Fruit fly (Drosophila melanogaster) whole organism, embryonic: ENCODE results near the gene CG32246.

ENCODE experiments used
- Adf1 ChIP-seq: fragments of 200-800 bp; sonication (Bioruptor generic); IDR thresholded peaks from 2 replicates; pipeline ENCODE4 v1.3.6; 2022; ENCODE audit warnings: missing biosample characterization, missing genetic modification characterization
- Atf-2 ChIP-seq: fragments of 200-800 bp; sonication (Bioruptor generic); optimal IDR thresholded peaks from 2 replicates; lab custom pipeline; 2016; ENCODE audit warnings: missing biosample characterization, missing genetic modification characterization
- Bdp1 ChIP-seq: fragments of 200-800 bp; sonication (Bioruptor generic); optimal IDR thresholded peaks from 3 replicates; lab custom pipeline; 2016; ENCODE audit warnings: missing biosample characterization, missing genetic modification characterization
- BtbVII ChIP-seq: fragments of 200-800 bp; sonication (Bioruptor generic); optimal IDR thresholded peaks from 3 replicates; lab custom pipeline; 2017; ENCODE audit warnings: missing biosample characterization, mild to moderate bottlenecking, missing genetic modification characterization
- CG10462 ChIP-seq: fragments of 200-800 bp; sonication (Bioruptor generic); optimal IDR thresholded peaks from 2 replicates; lab custom pipeline; 2016; ENCODE audit warnings: missing biosample characterization, missing genetic modification characterization
- CG11247 ChIP-seq: fragments of 200-800 bp; sonication (Bioruptor generic); IDR thresholded peaks from 2 replicates; pipeline ENCODE4 v1.3.6; 2022; ENCODE audit warnings: missing biosample characterization, missing genetic modification characterization
- CG13424 ChIP-seq: fragments of 200-800 bp; sonication (Bioruptor generic); optimal IDR thresholded peaks from 2 replicates; lab custom pipeline; 2019; ENCODE audit warnings: missing biosample characterization, mild to moderate bottlenecking, missing genetic modification characterization, moderate library complexity
- CG13624 ChIP-seq: fragments of 200-800 bp; sonication (Bioruptor generic); optimal IDR thresholded peaks from 2 replicates; lab custom pipeline; 2016; ENCODE audit warnings: missing biosample characterization, missing genetic modification characterization
- CG14965 ChIP-seq: fragments of 200-800 bp; sonication (Bioruptor generic); optimal IDR thresholded peaks from 2 replicates; lab custom pipeline; 2016; ENCODE audit warnings: missing biosample characterization, missing genetic modification characterization, borderline replicate concordance
- CG16813 ChIP-seq: fragments of 200-800 bp; sonication (Bioruptor generic); IDR thresholded peaks from 3 replicates; pipeline ENCODE4 v1.3.6; 2022; ENCODE audit warnings: missing biosample characterization, missing genetic modification characterization; ENCODE audit not compliant: partially characterized antibody
- CG17612 ChIP-seq: fragments of 200-800 bp; sonication (Bioruptor generic); IDR thresholded peaks from 2 replicates; pipeline ENCODE4 v1.3.6; 2022; ENCODE audit warnings: missing biosample characterization, missing genetic modification characterization
- CG17912 ChIP-seq: fragments of 200-800 bp; sonication (Bioruptor generic); optimal IDR thresholded peaks from 2 replicates; lab custom pipeline; 2018; ENCODE audit warnings: missing biosample characterization, mild to moderate bottlenecking, missing genetic modification characterization
- CG2116 ChIP-seq: fragments of 200-800 bp; sonication (Bioruptor generic); optimal IDR thresholded peaks from 3 replicates; lab custom pipeline; 2018; ENCODE audit warnings: missing biosample characterization, mild to moderate bottlenecking, missing genetic modification characterization
- CG2202 ChIP-seq: fragments of 200-800 bp; sonication (Bioruptor generic); optimal IDR thresholded peaks from 2 replicates; lab custom pipeline; 2018; ENCODE audit warnings: missing biosample characterization, mild to moderate bottlenecking, missing genetic modification characterization
- CG3065 ChIP-seq: fragments of 200-800 bp; sonication (Bioruptor generic); optimal IDR thresholded peaks from 2 replicates; lab custom pipeline; 2016; ENCODE audit warnings: missing biosample characterization, missing genetic modification characterization
- CG4854 ChIP-seq: fragments of 200-800 bp; sonication (Bioruptor generic); optimal IDR thresholded peaks from 2 replicates; lab custom pipeline; 2016; ENCODE audit warnings: missing biosample characterization, missing genetic modification characterization, inconsistent platforms
- CG6791 ChIP-seq: fragments of 200-800 bp; sonication (Bioruptor generic); IDR thresholded peaks from 3 replicates; pipeline ENCODE4 v1.3.6; 2022; ENCODE audit warnings: missing biosample characterization, missing genetic modification characterization; ENCODE audit not compliant: partially characterized antibody
- CG7839 ChIP-seq: fragments of 200-800 bp; sonication (Bioruptor generic); optimal IDR thresholded peaks from 3 replicates; lab custom pipeline; 2018; ENCODE audit warnings: missing biosample characterization, mild to moderate bottlenecking, missing genetic modification characterization, moderate library complexity
- CG9609 ChIP-seq: fragments of 200-800 bp; sonication (Bioruptor generic); optimal IDR thresholded peaks from 3 replicates; lab custom pipeline; 2016; ENCODE audit warnings: missing biosample characterization, missing genetic modification characterization
- Dad ChIP-seq: fragments of 200-800 bp; sonication (Bioruptor generic); optimal IDR thresholded peaks from 3 replicates; lab custom pipeline; 2016; ENCODE audit warnings: missing biosample characterization, missing genetic modification characterization
- ERR ChIP-seq: fragments of 200-800 bp; sonication (Bioruptor generic); optimal IDR thresholded peaks from 2 replicates; lab custom pipeline; 2016; ENCODE audit warnings: missing biosample characterization, missing genetic modification characterization
- Fer3 ChIP-seq: fragments of 200-800 bp; sonication (Bioruptor generic); optimal IDR thresholded peaks from 2 replicates; lab custom pipeline; 2018; ENCODE audit warnings: missing biosample characterization, mild to moderate bottlenecking, missing genetic modification characterization, moderate library complexity
- Hand ChIP-seq: fragments of 200-800 bp; sonication (Bioruptor generic); optimal IDR thresholded peaks from 2 replicates; lab custom pipeline; 2017; ENCODE audit warnings: mild to moderate bottlenecking, missing biosample characterization, missing genetic modification reagents, missing genetic modification characterization
- Jarid2 ChIP-seq: fragments of 200-800 bp; sonication (Bioruptor generic); optimal IDR thresholded peaks from 3 replicates; lab custom pipeline; 2017; ENCODE audit warnings: mild to moderate bottlenecking, missing biosample characterization, missing genetic modification reagents, missing genetic modification characterization
- Mrtf ChIP-seq: fragments of 200-800 bp; sonication (Bioruptor generic); IDR thresholded peaks from 3 replicates; pipeline ENCODE4 v1.3.6; 2022; ENCODE audit warnings: missing biosample characterization, missing genetic modification characterization
- Neu2 ChIP-seq: fragments of 200-800 bp; sonication (Bioruptor generic); optimal IDR thresholded peaks from 3 replicates; lab custom pipeline; 2016; ENCODE audit warnings: missing biosample characterization, missing genetic modification characterization, borderline replicate concordance
- NfI ChIP-seq: fragments of 200-800 bp; sonication (Bioruptor generic); optimal IDR thresholded peaks from 3 replicates; lab custom pipeline; 2018; ENCODE audit warnings: missing biosample characterization, mild to moderate bottlenecking, missing genetic modification characterization, moderate library complexity
- Optix ChIP-seq: fragments of 200-800 bp; sonication (Bioruptor generic); IDR thresholded peaks from 3 replicates; pipeline ENCODE4 v1.3.6; 2022; ENCODE audit warnings: missing biosample characterization, missing genetic modification characterization
- Pdp1 ChIP-seq, 2 experiments: fragments of 200-800 bp; sonication (Bioruptor generic); optimal IDR thresholded peaks; 3 replicates each; lab custom pipeline; 2016; ENCODE audit warnings: missing biosample characterization in 2 of 2, missing genetic modification characterization in 2 of 2, mild to moderate bottlenecking in 1 of 2, moderate library complexity in 1 of 2
- Sin3A ChIP-seq: fragments of >200 bp; optimal IDR thresholded peaks from 2 replicates; lab custom pipeline; 2018
- Six4 ChIP-seq: fragments of 200-800 bp; sonication (Bioruptor generic); optimal IDR thresholded peaks from 2 replicates; lab custom pipeline; 2016; ENCODE audit warnings: missing biosample characterization, missing genetic modification characterization
- Sox100B ChIP-seq: fragments of 200-800 bp; sonication (Bioruptor generic); optimal IDR thresholded peaks from 3 replicates; lab custom pipeline; 2018; ENCODE audit warnings: missing biosample characterization, mild to moderate bottlenecking, missing genetic modification characterization
- Taf1 ChIP-seq: fragments of 200-800 bp; sonication (Bioruptor generic); IDR thresholded peaks from 2 replicates; pipeline ENCODE4 v1.3.6; 2022; ENCODE audit warnings: missing biosample characterization, missing genetic modification characterization
- chif ChIP-seq, 2 experiments: fragments of 200-800 bp; sonication (Bioruptor generic); optimal IDR thresholded peaks; 3 replicates each; lab custom pipeline; 2016; ENCODE audit warnings: missing biosample characterization in 2 of 2, missing genetic modification characterization in 2 of 2
- da ChIP-seq: fragments of 200-800 bp; sonication (Bioruptor generic); optimal IDR thresholded peaks from 2 replicates; lab custom pipeline; 2016; ENCODE audit warnings: missing biosample characterization, missing genetic modification characterization
- fu2 ChIP-seq: fragments of 200-800 bp; sonication (Bioruptor generic); optimal IDR thresholded peaks from 2 replicates; lab custom pipeline; 2016; ENCODE audit warnings: missing biosample characterization, missing genetic modification characterization
- jing ChIP-seq: fragments of 200-800 bp; sonication (Bioruptor generic); optimal IDR thresholded peaks from 2 replicates; lab custom pipeline; 2018; ENCODE audit warnings: missing biosample characterization, mild to moderate bottlenecking, missing genetic modification characterization
- nerfin-2 ChIP-seq: fragments of 200-800 bp; sonication (Bioruptor generic); IDR thresholded peaks from 2 replicates; pipeline ENCODE4 v1.3.6; 2022; ENCODE audit warnings: missing biosample characterization, missing genetic modification characterization; ENCODE audit not compliant: partially characterized antibody
- nom ChIP-seq: fragments of 200-800 bp; sonication (Bioruptor generic); optimal IDR thresholded peaks from 2 replicates; lab custom pipeline; 2017; ENCODE audit warnings: missing biosample characterization, missing genetic modification characterization, mild to moderate bottlenecking, moderate library complexity, missing genetic modification reagents
- oc ChIP-seq: fragments of 200-800 bp; sonication (Bioruptor generic); optimal IDR thresholded peaks from 2 replicates; lab custom pipeline; 2018; ENCODE audit warnings: missing biosample characterization, mild to moderate bottlenecking, missing genetic modification characterization, moderate library complexity
- odd ChIP-seq: fragments of 200-800 bp; sonication (Bioruptor generic); optimal IDR thresholded peaks from 2 replicates; lab custom pipeline; 2017; ENCODE audit warnings: missing biosample characterization, mild to moderate bottlenecking, missing genetic modification characterization
- otp ChIP-seq: fragments of 200-800 bp; sonication (Bioruptor generic); IDR thresholded peaks from 3 replicates; pipeline ENCODE4, ENCODE4 v1.3.6; 2022; ENCODE audit warnings: missing biosample characterization, missing genetic modification characterization
- pita ChIP-seq: fragments of 200-800 bp; sonication (Bioruptor generic); optimal IDR thresholded peaks from 2 replicates; lab custom pipeline; 2017; ENCODE audit warnings: missing biosample characterization, mild to moderate bottlenecking, missing genetic modification characterization
- ranshi ChIP-seq: fragments of 200-800 bp; sonication (Bioruptor generic); IDR thresholded peaks from 2 replicates; pipeline ENCODE4 v1.3.6; 2022; ENCODE audit warnings: missing biosample characterization, missing genetic modification characterization
- scrt ChIP-seq: fragments of 200-800 bp; sonication (Bioruptor generic); optimal IDR thresholded peaks from 2 replicates; lab custom pipeline; 2018; ENCODE audit warnings: missing biosample characterization, mild to moderate bottlenecking, missing genetic modification characterization, moderate library complexity
- sisA ChIP-seq: fragments of 200-800 bp; sonication (Bioruptor generic); IDR thresholded peaks from 2 replicates; pipeline ENCODE4 v1.3.6; 2022; ENCODE audit warnings: missing biosample characterization, missing genetic modification characterization
- slbo ChIP-seq: fragments of 200-800 bp; sonication (Bioruptor generic); IDR thresholded peaks from 2 replicates; pipeline ENCODE4 v1.3.6; 2022; ENCODE audit warnings: missing biosample characterization, missing genetic modification characterization
- trh ChIP-seq: fragments of 200-800 bp; sonication (Bioruptor generic); optimal IDR thresholded peaks from 2 replicates; lab custom pipeline; 2016; ENCODE audit warnings: missing biosample characterization, missing genetic modification characterization
- usp ChIP-seq: fragments of >200 bp; optimal IDR thresholded peaks from 2 replicates; lab custom pipeline; 2017; ENCODE audit warnings: missing biosample characterization, missing genetic modification characterization

The CG32246 gene

DNA sequence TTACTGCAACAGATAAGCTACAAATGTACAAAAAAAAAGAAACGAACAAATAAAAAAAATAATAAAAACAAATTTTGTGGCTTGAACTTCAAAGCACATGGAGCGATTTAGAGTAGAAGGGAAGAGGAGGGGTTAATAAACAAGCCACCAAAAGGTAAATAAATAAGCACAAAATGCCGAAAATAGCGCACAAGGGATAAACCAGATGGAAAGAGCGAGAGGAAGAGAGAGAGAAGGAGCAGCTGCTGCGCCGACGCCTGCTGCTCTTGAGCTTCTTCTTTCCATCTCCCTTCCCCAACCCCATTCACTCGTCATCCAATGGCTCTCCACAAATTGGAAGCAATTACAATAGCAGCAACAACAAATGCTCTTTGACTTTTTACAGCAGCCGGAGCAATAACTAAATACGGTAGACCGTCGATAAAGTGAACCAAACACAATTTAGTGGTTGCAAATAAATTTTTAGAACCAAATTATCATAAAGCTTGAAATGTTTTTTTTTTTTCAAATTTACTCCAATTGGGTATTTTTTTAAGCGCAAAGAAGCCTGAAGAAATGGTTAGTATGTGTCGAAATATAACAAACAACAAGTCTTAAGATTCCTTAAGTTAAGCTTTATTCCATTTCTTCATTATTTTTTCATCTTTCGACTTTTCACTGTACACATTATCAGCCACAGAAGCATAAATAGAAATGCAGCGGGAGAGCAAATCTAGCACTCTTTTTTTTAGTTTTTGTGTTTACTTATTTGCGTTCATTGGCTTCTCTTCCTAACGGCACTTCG, 3.5 kb downstream of the CG32246 start (continued):
- peak; percentile 16 for TF ChIP-seq Neu2 (GFP tag; lab: Kevin White, UChicago)
- peak; percentile 32 for TF ChIP-seq da (GFP tag; lab: Kevin White, UChicago)
- peak; percentile 34 for TF ChIP-seq trh
- TF ChIP-seq CG17612: peak; percentile 59; the same call in 1 of the 2 replicates
- TF ChIP-seq BtbVII: peak; percentile 76
- TF ChIP-seq scrt (GFP tag; lab: Kevin White, UChicago): peak; percentile 68
- TF ChIP-seq CG9609 (GFP tag; lab: Kevin White, UChicago): peak; percentile 79
- TF ChIP-seq slbo: peak; percentile 89
- no peak for TF ChIP-seq nerfin-2
- TF ChIP-seq otp (GFP tag; lab: Robert Waterston, UW): 0 out of 3 replicates have a peak, but pooled peaks have one; percentile 30
- peak; percentile 81 for TF ChIP-seq CG4854 (GFP tag; lab: Kevin White, UChicago)
- peak; percentile 94 for TF ChIP-seq CG13424
- peak; percentile 57 for TF ChIP-seq nom (GFP tag; lab: Kevin White, UChicago)
- TF ChIP-seq Sox100B: peak; percentile 91
- TF ChIP-seq CG2116 (GFP tag; lab: Kevin White, UChicago): peak; percentile 58
- TF ChIP-seq sisA (GFP tag; lab: Robert Waterston, UW): peak; percentile 91
- peak; percentile 89 for TF ChIP-seq Atf-2
- peak; percentile 87 to 91 for TF ChIP-seq chif (GFP tag; optimal IDR thresholded peaks at IDR 0.05; lab: Kevin White, UChicago)
- peak; percentile 86 for TF ChIP-seq Hand
- TF ChIP-seq usp (GFP tag; lab: Kevin White, UChicago): no peak
- no peak for TF ChIP-seq CG16813 (GFP tag; lab: Robert Waterston, UW)
- peak; percentile 79 for TF ChIP-seq fu2 (GFP tag; lab: Kevin White, UChicago)
- peak; percentile 73 for TF ChIP-seq Bdp1 (GFP tag; lab: Kevin White, UChicago)
- TF ChIP-seq jing: peak; percentile 74
- TF ChIP-seq NfI (GFP tag; lab: Kevin White, UChicago): peak; percentile 91
- peak; percentile 41 for TF ChIP-seq CG17912 (GFP tag; lab: Kevin White, UChicago)
- TF ChIP-seq ranshi (GFP tag; lab: Robert Waterston, UW): peak; percentile 74; the same call in 1 of the 2 replicates
- TF ChIP-seq Sin3A: no peak
- peak; percentile 51 for TF ChIP-seq Jarid2
- TF ChIP-seq Optix (GFP tag; lab: Robert Waterston, UW): peak; percentile 58; the same call in 1 of the 3 replicates
- peak; percentile 83; the same call in 2 of the 3 replicates for TF ChIP-seq Mrtf (GFP tag; lab: Robert Waterston, UW)
- peak; percentile 91 for TF ChIP-seq CG13624 (GFP tag; lab: Kevin White, UChicago)
- TF ChIP-seq CG11247 (GFP tag; lab: Robert Waterston, UW): peak; percentile 69; the same call in 1 of the 2 replicates
- peak; percentile 87 for TF ChIP-seq Six4
- peak; percentile 88 for TF ChIP-seq Dad (GFP tag; lab: Kevin White, UChicago)
- peak; percentile 19; the same call in 1 of the 2 replicates for TF ChIP-seq Adf1 (GFP tag; lab: Robert Waterston, UW)
- TF ChIP-seq CG3065 (GFP tag; lab: Kevin White, UChicago): peak; percentile 61
- peak; percentile 80 for TF ChIP-seq oc (tag; lab: Kevin White, UChicago)
- TF ChIP-seq Pdp1 (GFP tag; optimal IDR thresholded peaks at IDR 0.05; lab: Kevin White, UChicago): peak; percentile 78 to 84
- no peak for TF ChIP-seq CG6791 (GFP tag; lab: Robert Waterston, UW)
- no peak for TF ChIP-seq pita
- TF ChIP-seq ERR (GFP tag; lab: Kevin White, UChicago): peak; percentile 71
- peak; percentile 87 for TF ChIP-seq Fer3 (tag; lab: Kevin White, UChicago)
- peak; percentile 95 for TF ChIP-seq CG7839 (tag; lab: Kevin White, UChicago)
- peak; percentile 65 for TF ChIP-seq Taf1 (GFP tag; lab: Robert Waterston, UW)
- peak; percentile 77 for TF ChIP-seq CG10462
- TF ChIP-seq odd (GFP tag; lab: Kevin White, UChicago): peak; percentile 75
- TF ChIP-seq CG2202 (tag; lab: Kevin White, UChicago): peak; percentile 56
- peak; percentile 65 for TF ChIP-seq CG14965 (GFP tag; lab: Kevin White, UChicago)
